Fruit fly (Drosophila melanogaster) whole organism, embryonic: ENCODE results near the gene CBP.

Source experiments
- Ada2b ChIP-seq: fragments of 200-800 bp; sonication (Bioruptor generic); IDR thresholded peaks from 2 replicates; pipeline ENCODE4 v1.3.6; 2022; ENCODE audit warnings: missing biosample characterization, missing genetic modification characterization
- Bteb2 ChIP-seq: fragments of 200-800 bp; sonication (Bioruptor generic); optimal IDR thresholded peaks from 2 replicates; lab custom pipeline; 2016; ENCODE audit warnings: missing biosample characterization, missing genetic modification characterization
- CG10147 ChIP-seq: fragments of 200-800 bp; sonication (Bioruptor generic); optimal IDR thresholded peaks from 2 replicates; lab custom pipeline; 2019; ENCODE audit warnings: missing biosample characterization, mild to moderate bottlenecking, missing genetic modification characterization, moderate library complexity
- CG10321 ChIP-seq: fragments of 200-800 bp; sonication (Bioruptor generic); IDR thresholded peaks from 2 replicates; pipeline ENCODE4 v1.3.6; 2022; ENCODE audit warnings: missing biosample characterization, missing genetic modification characterization
- CG10543 ChIP-seq: fragments of 200-800 bp; sonication (Bioruptor generic); optimal IDR thresholded peaks from 3 replicates; lab custom pipeline; 2017; ENCODE audit warnings: missing biosample characterization, mild to moderate bottlenecking, missing genetic modification characterization, moderate library complexity
- CG11456 ChIP-seq: fragments of 200-800 bp; sonication (Bioruptor generic); IDR thresholded peaks from 3 replicates; pipeline ENCODE4 v1.3.6; 2022; ENCODE audit warnings: missing biosample characterization, missing genetic modification characterization
- CG14965 ChIP-seq: fragments of 200-800 bp; sonication (Bioruptor generic); optimal IDR thresholded peaks from 2 replicates; lab custom pipeline; 2016; ENCODE audit warnings: missing biosample characterization, missing genetic modification characterization, borderline replicate concordance
- CG16815 ChIP-seq: fragments of 200-800 bp; sonication (Bioruptor generic); optimal IDR thresholded peaks from 3 replicates; lab custom pipeline; 2017; ENCODE audit warnings: missing biosample characterization, mild to moderate bottlenecking, missing genetic modification characterization
- CG2875 ChIP-seq: fragments of 200-800 bp; sonication (Bioruptor generic); optimal IDR thresholded peaks from 2 replicates; lab custom pipeline; 2017; ENCODE audit warnings: missing biosample characterization, mild to moderate bottlenecking, missing genetic modification characterization, missing genetic modification reagents
- CG3065 ChIP-seq: fragments of 200-800 bp; sonication (Bioruptor generic); optimal IDR thresholded peaks from 2 replicates; lab custom pipeline; 2016; ENCODE audit warnings: missing biosample characterization, missing genetic modification characterization
- CG31441 ChIP-seq: fragments of 200-800 bp; sonication (Bioruptor generic); IDR thresholded peaks from 2 replicates; pipeline ENCODE4 v1.3.6; 2022; ENCODE audit warnings: missing biosample characterization, missing genetic modification characterization
- CG32772 ChIP-seq: fragments of 200-800 bp; sonication (Bioruptor generic); IDR thresholded peaks from 2 replicates; pipeline ENCODE4 v1.3.6; 2022; ENCODE audit warnings: missing biosample characterization, missing genetic modification characterization
- CG33213 ChIP-seq: fragments of 200-800 bp; sonication (Bioruptor generic); optimal IDR thresholded peaks from 3 replicates; lab custom pipeline; 2016; ENCODE audit warnings: missing biosample characterization, missing genetic modification characterization
- CG4424 ChIP-seq: fragments of 200-800 bp; sonication (Bioruptor generic); optimal IDR thresholded peaks from 3 replicates; lab custom pipeline; 2016; ENCODE audit warnings: missing biosample characterization, missing genetic modification characterization
- CG5245 ChIP-seq: fragments of 200-800 bp; sonication (Bioruptor generic); optimal IDR thresholded peaks from 3 replicates; lab custom pipeline; 2016; ENCODE audit warnings: missing biosample characterization, missing genetic modification characterization
- CG6175 ChIP-seq: fragments of 200-800 bp; sonication (Bioruptor generic); IDR thresholded peaks from 3 replicates; pipeline ENCODE4 v1.3.6; 2022; ENCODE audit warnings: missing biosample characterization, missing genetic modification characterization
- CG6689 ChIP-seq: fragments of 200-800 bp; sonication (Bioruptor generic); IDR thresholded peaks from 2 replicates; pipeline ENCODE4 v1.3.6; 2022; ENCODE audit warnings: missing biosample characterization, missing genetic modification characterization
- CG7928 ChIP-seq: fragments of 200-800 bp; sonication (Bioruptor generic); optimal IDR thresholded peaks from 2 replicates; lab custom pipeline; 2017; ENCODE audit warnings: missing biosample characterization, mild to moderate bottlenecking, missing genetic modification characterization
- CG7987 ChIP-seq: fragments of 200-800 bp; sonication (Bioruptor generic); optimal IDR thresholded peaks from 2 replicates; lab custom pipeline; 2018; ENCODE audit warnings: missing biosample characterization, mild to moderate bottlenecking, missing genetic modification characterization, moderate library complexity
- Dek ChIP-seq: fragments of 200-800 bp; sonication (Bioruptor generic); optimal IDR thresholded peaks from 3 replicates; lab custom pipeline; 2019; ENCODE audit warnings: missing biosample characterization, mild to moderate bottlenecking, missing genetic modification characterization, moderate library complexity
- Fer2 ChIP-seq: fragments of 200-800 bp; sonication (Bioruptor generic); optimal IDR thresholded peaks from 2 replicates; lab custom pipeline; 2018; ENCODE audit warnings: missing biosample characterization, mild to moderate bottlenecking, missing genetic modification characterization, moderate library complexity
- HLH4C ChIP-seq: fragments of 200-800 bp; sonication (Bioruptor generic); IDR thresholded peaks from 3 replicates; pipeline ENCODE4 v1.3.6; 2022; ENCODE audit warnings: missing biosample characterization, missing genetic modification characterization; ENCODE audit not compliant: partially characterized antibody
- Hmr ChIP-seq: fragments of 200-800 bp; sonication (Bioruptor generic); optimal IDR thresholded peaks from 3 replicates; lab custom pipeline; 2017; ENCODE audit warnings: mild to moderate bottlenecking, missing biosample characterization, missing genetic modification reagents, missing genetic modification characterization
- NC2β ChIP-seq: fragments of 200-800 bp; sonication (Bioruptor generic); optimal IDR thresholded peaks from 2 replicates; lab custom pipeline; 2016; ENCODE audit warnings: missing biosample characterization, missing genetic modification characterization
- PHDP ChIP-seq: fragments of 200-800 bp; sonication (Bioruptor generic); optimal IDR thresholded peaks from 3 replicates; lab custom pipeline; 2018; ENCODE audit warnings: missing biosample characterization, mild to moderate bottlenecking, missing genetic modification characterization, moderate library complexity
- Ravus ChIP-seq: fragments of 200-800 bp; sonication (Bioruptor generic); IDR thresholded peaks from 2 replicates; pipeline ENCODE4 v1.3.6; 2022; ENCODE audit warnings: missing biosample characterization, missing genetic modification characterization
- Rx ChIP-seq: fragments of 200-800 bp; sonication (Bioruptor generic); IDR thresholded peaks from 2 replicates; pipeline ENCODE4 v1.3.6; 2022; ENCODE audit warnings: missing biosample characterization, missing genetic modification characterization
- Xbp1 ChIP-seq: fragments of 200-800 bp; sonication (Bioruptor generic); optimal IDR thresholded peaks from 3 replicates; lab custom pipeline; 2016; ENCODE audit warnings: missing biosample characterization, mild to moderate bottlenecking, missing genetic modification characterization
- ash1 ChIP-seq: fragments of 200-800 bp; sonication (Bioruptor generic); optimal IDR thresholded peaks from 2 replicates; lab custom pipeline; 2018; ENCODE audit warnings: missing biosample characterization, mild to moderate bottlenecking, missing genetic modification characterization
- bsh ChIP-seq, 2 experiments: fragments of 200-800 bp; sonication (Bioruptor generic); optimal IDR thresholded peaks; 2 replicates each; lab custom pipeline; 2017 to 2018; ENCODE audit warnings: mild to moderate bottlenecking in 2 of 2, missing biosample characterization in 2 of 2, missing genetic modification characterization in 2 of 2, moderate library complexity in 1 of 2
- cad ChIP-seq: fragments of >200 bp; optimal IDR thresholded peaks from 2 replicates; lab custom pipeline; 2017; ENCODE audit warnings: missing biosample characterization, missing genetic modification characterization
- cas ChIP-seq: fragments of 200-800 bp; sonication (Bioruptor generic); IDR thresholded peaks from 2 replicates; pipeline ENCODE4 v1.3.6; 2022; ENCODE audit warnings: missing biosample characterization, missing genetic modification characterization
- chif ChIP-seq, 2 experiments: fragments of 200-800 bp; sonication (Bioruptor generic); optimal IDR thresholded peaks; 3 replicates each; lab custom pipeline; 2016; ENCODE audit warnings: missing biosample characterization in 2 of 2, missing genetic modification characterization in 2 of 2
- eve ChIP-seq, 2 experiments: fragments of >200 bp; optimal IDR thresholded peaks; 2 replicates each; lab custom pipeline; 2017; ENCODE audit warnings: missing biosample characterization in 2 of 2, missing genetic modification characterization in 2 of 2
- ewg ChIP-seq: fragments of 200-800 bp; sonication (Bioruptor generic); optimal IDR thresholded peaks from 3 replicates; lab custom pipeline; 2017; ENCODE audit warnings: mild to moderate bottlenecking, missing biosample characterization, missing genetic modification reagents, missing genetic modification characterization
- fd3F ChIP-seq: fragments of 200-800 bp; sonication (Bioruptor generic); optimal IDR thresholded peaks from 2 replicates; lab custom pipeline; 2018; ENCODE audit warnings: missing biosample characterization, mild to moderate bottlenecking, missing genetic modification characterization, moderate library complexity
- fu2 ChIP-seq: fragments of 200-800 bp; sonication (Bioruptor generic); optimal IDR thresholded peaks from 2 replicates; lab custom pipeline; 2016; ENCODE audit warnings: missing biosample characterization, missing genetic modification characterization
- gcm ChIP-seq: fragments of 200-800 bp; sonication (Bioruptor generic); optimal IDR thresholded peaks from 2 replicates; lab custom pipeline; 2019; ENCODE audit warnings: missing biosample characterization, mild to moderate bottlenecking, missing genetic modification characterization, moderate library complexity
- grn ChIP-seq: fragments of 200-800 bp; sonication (Bioruptor generic); optimal IDR thresholded peaks from 3 replicates; lab custom pipeline; 2017; ENCODE audit warnings: missing biosample characterization, missing genetic modification characterization
- ham ChIP-seq: fragments of 200-800 bp; sonication (Bioruptor generic); IDR thresholded peaks from 2 replicates; pipeline ENCODE4 v1.3.6; 2022; ENCODE audit warnings: missing biosample characterization, missing genetic modification characterization
- her ChIP-seq: fragments of 200-800 bp; sonication (Bioruptor generic); optimal IDR thresholded peaks from 2 replicates; lab custom pipeline; 2016; ENCODE audit warnings: missing biosample characterization, missing genetic modification characterization
- kni ChIP-seq: fragments of 200-800 bp; sonication (Bioruptor generic); optimal IDR thresholded peaks from 3 replicates; lab custom pipeline; 2017; ENCODE audit warnings: mild to moderate bottlenecking, missing biosample characterization, missing genetic modification reagents, missing genetic modification characterization
- otp ChIP-seq: fragments of 200-800 bp; sonication (Bioruptor generic); IDR thresholded peaks from 3 replicates; pipeline ENCODE4, ENCODE4 v1.3.6; 2022; ENCODE audit warnings: missing biosample characterization, missing genetic modification characterization
- ranshi ChIP-seq: fragments of 200-800 bp; sonication (Bioruptor generic); IDR thresholded peaks from 2 replicates; pipeline ENCODE4 v1.3.6; 2022; ENCODE audit warnings: missing biosample characterization, missing genetic modification characterization
- sens ChIP-seq: fragments of 200-800 bp; sonication (Bioruptor generic); peaks from one replicate; lab custom pipeline; 2016; ENCODE audit warnings: missing biosample characterization, missing genetic modification characterization
- sima ChIP-seq: fragments of 200-800 bp; sonication (Bioruptor generic); optimal IDR thresholded peaks from 2 replicates; lab custom pipeline; 2016; ENCODE audit warnings: missing biosample characterization, missing genetic modification characterization
- slp2 ChIP-seq: fragments of 200-800 bp; sonication (Bioruptor generic); optimal IDR thresholded peaks from 2 replicates; lab custom pipeline; 2016; ENCODE audit warnings: missing biosample characterization, missing genetic modification characterization
- sqz ChIP-seq: fragments of 200-800 bp; sonication (Bioruptor generic); optimal IDR thresholded peaks from 3 replicates; lab custom pipeline; 2018; ENCODE audit warnings: missing biosample characterization, mild to moderate bottlenecking, missing genetic modification characterization
- tup ChIP-seq: fragments of 200-800 bp; sonication (Bioruptor generic); optimal IDR thresholded peaks from 2 replicates; lab custom pipeline; 2016; ENCODE audit warnings: missing biosample characterization, mild to moderate bottlenecking, missing genetic modification characterization, moderate library complexity
- z ChIP-seq: fragments of 200-800 bp; sonication (Bioruptor generic); IDR thresholded peaks from 3 replicates; pipeline ENCODE4 v1.3.6; 2022; ENCODE audit warnings: missing biosample characterization, missing genetic modification characterization

Gene CBP

DNA sequence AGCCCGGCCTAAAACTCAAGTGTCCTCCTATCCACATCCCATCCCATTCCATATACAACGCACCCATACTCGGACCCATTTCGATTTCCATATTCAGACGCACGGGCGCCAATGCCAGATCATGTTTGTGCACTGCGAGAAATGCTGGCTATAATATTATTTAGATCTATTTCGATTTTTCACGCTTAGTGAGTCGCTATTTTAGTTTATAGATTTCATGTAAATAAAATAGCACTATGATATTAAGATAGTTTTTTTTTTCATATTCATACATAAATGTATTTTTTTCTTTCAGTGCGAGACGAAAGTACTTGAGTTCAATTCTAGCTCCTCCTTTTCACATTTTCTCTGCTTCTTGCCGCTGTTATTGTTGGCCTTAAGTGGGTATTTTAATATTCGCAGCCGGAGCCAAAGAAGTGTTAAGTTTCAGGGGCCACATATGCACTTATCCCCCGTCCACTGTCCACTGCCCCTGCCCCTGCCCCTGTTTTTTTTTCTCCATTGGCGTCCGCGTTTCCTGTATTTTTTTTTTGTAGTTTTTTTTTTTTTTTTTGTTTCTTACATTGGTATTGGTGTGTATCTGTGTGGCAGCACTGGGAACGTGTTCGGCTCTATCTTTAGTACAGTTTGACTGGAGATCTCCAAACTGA is 45.2 kb upstream of the CBP start (continued):
- TF ChIP-seq sens (GFP tag; lab: Kevin White, UChicago) (peak; percentile 94), her (GFP tag; lab: Kevin White, UChicago) (no peak), ranshi (GFP tag; lab: Robert Waterston, UW) (peak; percentile 54; the same call in 1 of the 2 replicates), CG6175 (no peak), CG10321 (GFP tag; lab: Robert Waterston, UW) (no peak), CG10543 (GFP tag; lab: Kevin White, UChicago) (peak; percentile 8), kni (GFP tag; lab: Kevin White, UChicago) (peak; percentile 68), PHDP (tag; lab: Kevin White, UChicago) (peak; percentile 76), tup (GFP tag; lab: Kevin White, UChicago) (peak; percentile 68), CG10147 (GFP tag; lab: Kevin White, UChicago) (peak; percentile 50), CG4424 (GFP tag; lab: Kevin White, UChicago) (peak; percentile 87), grn (GFP tag; lab: Kevin White, UChicago) (peak; percentile 20), Xbp1 (peak; percentile 78), gcm (GFP tag; lab: Kevin White, UChicago) (peak; percentile 89), CG14965 (no peak), CG16815 (GFP tag; lab: Kevin White, UChicago) (peak; percentile 83), ewg (peak; percentile 54), CG7987 (GFP tag; lab: Kevin White, UChicago) (no peak), slp2 (GFP tag; lab: Kevin White, UChicago) (no peak), Ada2b (GFP tag; lab: Robert Waterston, UW) (peak; percentile 57), ash1 (GFP tag; lab: Kevin White, UChicago) (no peak), CG5245 (peak; percentile 61), CG11456 (no peak; the same call in 2 of the 3 replicates), Dek (no peak), Rx (GFP tag; lab: Robert Waterston, UW) (peak; percentile 48; the same call in 1 of the 2 replicates), eve (GFP tag; optimal IDR thresholded peaks at IDR 0.05; lab: Kevin White, UChicago) (peak in 1 of 2 experiments; percentile 72), z (GFP tag; lab: Robert Waterston, UW) (0 out of 3 replicates have a peak, but pooled peaks have one; percentile 17), HLH4C (GFP tag; lab: Robert Waterston, UW) (no peak), sima (GFP tag; lab: Kevin White, UChicago) (no peak), CG3065 (GFP tag; lab: Kevin White, UChicago) (peak; percentile 50), CG2875 (GFP tag; lab: Kevin White, UChicago) (peak; percentile 59), cad (GFP tag; lab: Kevin White, UChicago) (no peak), fu2 (GFP tag; lab: Kevin White, UChicago) (no peak), Fer2 (peak; percentile 21), Ravus (GFP tag; lab: Robert Waterston, UW) (no peak), otp (GFP tag; lab: Robert Waterston, UW) (peak; percentile 74), Bteb2 (GFP tag; lab: Kevin White, UChicago) (peak; percentile 58), sqz (peak; percentile 74), CG31441 (peak; percentile 93), Hmr (GFP tag; lab: Kevin White, UChicago) (no peak), cas (GFP tag; lab: Robert Waterston, UW) (no peak), CG7928 (GFP tag; lab: Kevin White, UChicago) (no peak), fd3F (GFP tag; lab: Kevin White, UChicago) (no peak), NC2β (peak; percentile 75), CG33213 (peak; percentile 43), bsh (GFP tag; optimal IDR thresholded peaks at IDR 0.05; lab: Kevin White, UChicago) (peak; percentile 57 to 90), CG32772 (GFP tag; lab: Robert Waterston, UW) (no peak; the same call in 1 of the 2 replicates), CG6689 (GFP tag; lab: Robert Waterston, UW) (peak; percentile 74), ham (no peak), chif (GFP tag; optimal IDR thresholded peaks at IDR 0.05; lab: Kevin White, UChicago) (peak; percentile 69 to 87)
